Worm (Caenorhabditis elegans) whole organism, L3 larva: ENCODE measurements around the gene hpo-39.

Source experiments
- R02D3.7 ChIP-seq: fragments of 150-350 bp; optimal IDR thresholded peaks from 2 replicates; lab custom pipeline; 2014; ENCODE audit warnings: missing biosample characterization, missing genetic modification characterization
- mdl-1 ChIP-seq: fragments of 150-350 bp; optimal IDR thresholded peaks from 2 replicates; lab custom pipeline; 2014; ENCODE audit warnings: missing biosample characterization, missing genetic modification characterization
- sea-2 ChIP-seq: fragments of 150-350 bp; sonication (generic microtip); optimal IDR thresholded peaks from 4 replicates; lab custom pipeline; 2014; ENCODE audit warnings: missing biosample characterization, missing genetic modification reagents, missing genetic modification characterization

DNA sequence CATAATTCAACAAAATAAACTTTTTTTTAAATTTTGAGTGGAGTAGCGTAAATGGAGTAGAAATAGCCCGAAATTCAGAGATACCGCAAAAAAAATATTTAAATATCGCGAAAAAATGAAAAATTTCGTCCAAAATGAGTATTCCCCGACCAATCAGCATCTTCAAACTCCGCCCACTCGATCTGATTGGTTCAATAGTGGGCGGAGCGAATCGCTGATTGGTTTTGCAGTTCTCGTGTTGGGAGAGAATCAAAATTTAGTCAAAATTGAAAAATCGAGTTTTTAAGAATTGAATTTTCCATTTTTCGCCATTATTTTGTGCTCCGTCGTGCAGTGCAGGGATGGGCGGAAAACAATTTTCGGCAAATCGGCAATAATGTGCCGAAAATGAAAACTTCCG is 1.7 kb upstream of the hpo-39 start:
- TF ChIP-seq sea-2 (GFP tag; lab: Kevin White, UChicago) (no peak), mdl-1 (tag; lab: Kevin White, UChicago) (no peak), R02D3.7 (tag; lab: Kevin White, UChicago) (no peak)
